Worm (Caenorhabditis elegans): ENCODE results near the gene F44A6.4.

F44A6.4 gene

DNA sequence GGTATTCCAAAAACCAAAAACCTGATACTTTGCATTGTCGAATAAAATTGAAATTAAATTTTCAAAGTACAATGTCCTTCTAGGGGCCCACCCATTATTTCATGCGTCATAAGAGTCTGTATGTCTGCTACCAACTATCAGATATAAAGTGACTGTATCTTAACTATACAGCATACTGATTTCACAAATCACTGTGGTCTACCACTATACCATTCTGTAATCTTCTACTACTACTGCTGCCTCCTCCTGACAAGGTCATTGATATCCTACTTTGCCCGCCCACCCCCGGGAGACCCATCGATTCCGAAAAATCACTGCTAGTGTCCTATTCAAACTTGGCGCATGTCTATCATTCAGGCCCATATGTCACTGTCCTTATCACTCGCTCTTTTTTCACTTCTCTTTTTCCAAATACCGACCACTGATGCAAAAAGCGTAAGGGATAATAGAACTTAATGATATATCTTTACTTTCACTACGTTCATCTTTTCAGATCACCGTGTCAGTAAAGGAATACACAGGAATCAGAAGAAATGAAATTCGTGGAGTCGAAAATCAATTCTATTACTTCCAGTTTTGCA lies 43.2 kb downstream of the F44A6.4 start, which contains the start of gene C07A4.2:
TSS of gene C07A4.2 (plus strand) at position 195 of the 581 bp plus-strand sequence.
- TF ChIP-seq irx-1 (tag; optimal IDR thresholded peaks at IDR 0.05) = no peak
- no peak for TF ChIP-seq ceh-88 (GFP tag; IDR thresholded peaks at IDR 0.05)
- TF ChIP-seq elt-3 (tag; optimal IDR thresholded peaks at IDR 0.05) = peak in 4 of 6 experiments; percentile 5 to 85 (median 45)
- no peak for TF ChIP-seq hpl-2 (GFP tag; optimal IDR thresholded peaks at IDR 0.05)
- no peak for TF ChIP-seq F16B12.6 (tag; optimal IDR thresholded peaks at IDR 0.05)
- peak; percentile 85 for TF ChIP-seq nhr-85 (tag)
- TF ChIP-seq grh-1 (GFP tag; IDR thresholded peaks at IDR 0.05) = no peak
- TF ChIP-seq pqm-1 (tag; optimal IDR thresholded peaks at IDR 0.05) = no peak
- TF ChIP-seq blmp-1 (tag; optimal IDR thresholded peaks at IDR 0.05) = peak; percentile 94
- no peak for TF ChIP-seq lir-3 (tag; optimal IDR thresholded peaks at IDR 0.05; ENCODE audit: poor library complexity)
- peak; percentile 46 for TF ChIP-seq nhr-20 (tag; optimal IDR thresholded peaks at IDR 0.05)
- peak; percentile 57 for TF ChIP-seq lin-14 (GFP tag; optimal IDR thresholded peaks at IDR 0.05)
- TF ChIP-seq nhr-90 (tag; optimal IDR thresholded peaks at IDR 0.05; ENCODE audit: poor library complexity) = no peak

DNA sequence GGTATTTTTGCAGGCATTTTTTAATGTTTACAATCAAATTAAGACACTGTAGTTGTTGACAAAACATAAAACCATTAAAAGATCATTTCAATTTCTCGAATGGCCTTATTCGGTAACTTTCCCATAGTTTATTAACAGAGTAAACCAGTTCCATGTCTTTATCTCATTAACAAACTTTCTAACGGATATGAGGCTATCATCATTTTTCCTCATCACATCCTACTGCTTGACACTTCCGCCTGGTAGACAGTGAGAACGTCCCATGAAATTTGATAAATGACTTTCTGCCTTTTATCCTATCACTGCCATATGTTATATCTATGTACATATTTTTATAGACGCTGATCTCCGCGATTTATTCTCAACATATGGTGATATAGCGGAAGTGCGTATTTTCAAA lies 44.7 kb downstream of the F44A6.4 start:
- TF ChIP-seq elt-3 (tag; optimal IDR thresholded peaks at IDR 0.05) (peak in 3 of 6 experiments; percentile 3 to 74 (median 29)), nhr-11 (tag; optimal IDR thresholded peaks at IDR 0.05) (no peak), blmp-1 (tag; optimal IDR thresholded peaks at IDR 0.05) (peak; percentile 84), lin-14 (GFP tag; optimal IDR thresholded peaks at IDR 0.05) (peak; percentile 64), jun-1 (tag; optimal IDR thresholded peaks at IDR 0.05) (no peak), nhr-85 (tag) (peak; percentile 89)

DNA sequence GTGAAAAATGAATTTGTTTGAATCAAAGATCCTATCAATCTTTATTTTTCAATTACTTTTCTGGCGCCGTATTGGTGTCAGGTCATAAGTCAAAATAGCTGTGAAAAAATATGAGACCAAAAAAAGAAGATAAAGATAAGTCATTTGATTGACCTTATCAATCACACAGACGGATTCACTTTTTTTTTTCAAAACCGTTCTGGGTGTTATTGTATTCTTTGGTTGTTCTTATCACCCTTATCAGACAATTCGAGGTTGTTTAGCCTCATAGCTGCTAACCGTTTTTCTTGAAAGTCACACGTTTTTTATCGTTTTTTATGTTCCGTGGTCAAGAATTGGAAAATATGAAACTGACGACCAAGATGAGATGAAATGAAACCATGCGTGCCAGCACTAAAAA lies 46.8 kb downstream of the F44A6.4 start:
- TF ChIP-seq lin-35 (GFP tag; optimal IDR thresholded peaks at IDR 0.05) (peak in 1 of 2 experiments; percentile 17), nhr-71 (tag; optimal IDR thresholded peaks at IDR 0.05) (peak; percentile 30), zip-4 (GFP tag; optimal IDR thresholded peaks at IDR 0.05) (no peak), nhr-11 (tag; optimal IDR thresholded peaks at IDR 0.05) (no peak), unc-62 (GFP tag; optimal IDR thresholded peaks at IDR 0.05) (no peak), snu-23 (GFP tag; optimal IDR thresholded peaks at IDR 0.05) (peak; percentile 13), elt-3 (tag; optimal IDR thresholded peaks at IDR 0.05) (peak in 2 of 6 experiments; percentile 70 to 98), nhr-85 (tag) (peak; percentile 78), lin-14 (GFP tag; optimal IDR thresholded peaks at IDR 0.05) (peak; percentile 30), blmp-1 (tag; optimal IDR thresholded peaks at IDR 0.05) (peak; percentile 72), nhr-20 (tag; optimal IDR thresholded peaks at IDR 0.05) (peak; percentile 53), fkh-10 (GFP tag; optimal IDR thresholded peaks at IDR 0.05) (no peak)

DNA sequence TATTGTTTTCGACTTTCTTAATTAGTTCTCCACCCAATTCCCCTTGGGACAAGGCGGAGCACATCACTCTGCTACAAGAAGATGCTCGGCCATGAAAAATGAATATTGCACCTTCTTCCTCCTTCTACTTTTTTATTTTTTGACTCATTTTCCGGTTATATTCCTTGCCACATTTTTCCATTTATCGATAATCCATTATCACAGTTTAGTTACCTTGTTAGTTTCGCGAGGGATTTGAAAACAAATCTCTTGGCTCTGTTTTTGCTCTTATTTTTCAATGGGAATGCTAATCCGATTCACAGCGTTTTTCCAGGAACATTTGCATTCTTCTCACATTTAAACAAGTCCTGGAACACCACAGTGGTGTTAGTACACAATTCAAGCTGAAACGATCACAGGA lies 48.3 kb downstream of the F44A6.4 start, which contains the start of gene rnp-9:
TSS of gene rnp-9 (plus strand) at position 301 of the 400 bp plus-strand sequence.
- TF ChIP-seq dsc-1 (tag; optimal IDR thresholded peaks at IDR 0.05) (peak; percentile 35), ets-5 (GFP tag; IDR thresholded peaks at IDR 0.05) (no peak)
